Worm (Caenorhabditis elegans) whole organism, L3 larva: ENCODE data around the gene frm-8.

Source experiments
- R02D3.7 ChIP-seq: fragments of 150-350 bp; optimal IDR thresholded peaks from 2 replicates; lab custom pipeline; 2014; ENCODE audit warnings: missing biosample characterization, missing genetic modification characterization
- ceh-82 ChIP-seq: fragments of 150-350 bp; optimal IDR thresholded peaks from 2 replicates; lab custom pipeline; 2014; ENCODE audit warnings: missing biosample characterization, missing genetic modification characterization
- egl-27 ChIP-seq: sonication (generic microtip); optimal IDR thresholded peaks from 4 replicates; lab custom pipeline; 2017; ENCODE audit warnings: missing biosample characterization, missing genetic modification reagents, missing genetic modification characterization
- nhr-11 ChIP-seq: fragments of 150-350 bp; optimal IDR thresholded peaks from 2 replicates; lab custom pipeline; 2014; ENCODE audit warnings: missing biosample characterization, missing genetic modification characterization
- nhr-23 ChIP-seq: fragments of 150-350 bp; optimal IDR thresholded peaks from 2 replicates; lab custom pipeline; 2014; ENCODE audit warnings: missing biosample characterization, missing genetic modification reagents, missing genetic modification characterization
- snpc-4 ChIP-seq: fragments of 150-350 bp; optimal IDR thresholded peaks from 2 replicates; lab custom pipeline; 2014; ENCODE audit warnings: missing biosample characterization, missing genetic modification characterization
- tbx-2 ChIP-seq: sonication (generic microtip); optimal IDR thresholded peaks from 2 replicates; lab custom pipeline; 2016; ENCODE audit warnings: mild to moderate bottlenecking, missing genetic modification characterization, missing compliant biosample characterization
- ztf-11 ChIP-seq: fragments of 150-350 bp; optimal IDR thresholded peaks from 2 replicates; lab custom pipeline; 2014; ENCODE audit warnings: missing biosample characterization, missing genetic modification characterization

DNA sequence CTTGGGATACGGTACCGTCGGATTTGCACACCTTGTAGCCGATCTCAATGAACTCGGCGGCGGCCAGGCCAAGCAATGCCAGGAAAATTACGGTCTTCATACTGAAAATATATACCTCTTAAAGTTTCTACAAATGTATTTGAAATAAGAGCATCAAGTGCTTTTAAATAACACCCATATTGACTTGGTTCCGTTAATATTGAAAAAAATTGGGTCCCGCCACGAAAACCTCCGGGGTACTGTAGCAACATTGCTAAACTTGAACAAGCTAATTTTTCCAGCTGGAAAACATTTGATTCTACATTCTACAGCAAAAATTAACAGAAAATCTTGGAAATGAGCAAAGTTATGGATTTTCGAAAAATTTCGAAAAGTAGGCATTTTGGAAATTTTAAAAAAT, 19.5 kb downstream of the frm-8 start, which contains the start of gene heh-1:
- no peak for TF ChIP-seq nhr-23 (tag; lab: Kevin White, UChicago)
- no peak for TF ChIP-seq tbx-2 (tag; lab: Kevin White, UChicago)
- TF ChIP-seq egl-27 = no peak
- TF ChIP-seq nhr-11 = no peak
- no peak for TF ChIP-seq ztf-11 (tag; lab: Kevin White, UChicago)
- no peak for TF ChIP-seq snpc-4 (tag; lab: Kevin White, UChicago)
- no peak for TF ChIP-seq R02D3.7 (tag; lab: Kevin White, UChicago)
- no peak for TF ChIP-seq ceh-82 (tag; lab: Kevin White, UChicago)
